Fruit fly (Drosophila melanogaster): ENCODE data around the gene CG14434.
A peak's percentile ranks its signal among the peaks of the same experiment; 100 is the strongest.

Gene CG14434

DNA sequence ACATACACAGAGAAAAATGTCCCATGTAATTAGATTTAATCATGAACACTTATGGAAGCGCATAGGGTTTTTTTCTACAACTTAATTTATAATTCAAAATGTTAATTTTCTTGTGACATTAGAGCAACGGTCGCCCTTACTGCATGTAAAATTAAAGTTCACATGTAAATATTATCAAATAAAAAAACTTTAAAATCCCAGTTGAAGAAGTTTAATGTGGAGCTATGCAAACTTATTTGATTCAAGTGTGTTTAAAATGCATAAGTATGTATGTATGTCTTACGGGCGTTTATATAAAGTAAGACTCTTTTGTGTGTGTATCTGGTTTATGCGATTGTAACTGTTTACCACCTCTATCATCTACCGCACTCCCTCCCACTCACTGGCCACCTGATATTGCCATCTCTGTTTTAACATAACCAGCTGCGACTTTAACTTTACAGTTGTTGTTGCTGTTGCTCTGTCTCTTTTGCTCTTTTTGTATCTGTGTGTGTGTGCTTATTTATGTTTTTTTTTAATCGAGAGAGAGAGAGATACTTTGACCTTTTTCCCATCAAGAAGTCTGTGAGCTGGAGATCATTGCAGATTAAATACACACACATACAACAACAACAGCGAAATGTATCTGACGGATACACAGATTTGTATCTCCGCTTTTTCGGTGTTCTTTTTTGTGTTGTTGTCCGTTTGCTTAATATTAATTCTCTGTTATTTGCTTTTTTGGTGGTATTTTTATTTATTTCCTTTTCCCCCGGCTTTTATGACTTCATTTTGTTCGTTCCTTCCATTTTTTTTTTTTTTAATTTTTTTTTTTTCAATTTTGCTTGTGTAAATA lies 11.4 kb downstream of the CG14434 start (continued):
- TF ChIP-seq CG9437 (GFP tag; optimal IDR thresholded peaks at IDR 0.05) (peak; percentile 91), Mad (GFP tag; optimal IDR thresholded peaks at IDR 0.05) (peak; percentile 75), trem (tag; optimal IDR thresholded peaks at IDR 0.05) (peak; percentile 64), CG1602 (GFP tag; optimal IDR thresholded peaks at IDR 0.05) (peak; percentile 89), CrebB (tag; optimal IDR thresholded peaks at IDR 0.05) (peak; percentile 71), CG31224 (GFP tag; IDR thresholded peaks at IDR 0.05) (peak; percentile 45), CG12942 (GFP tag; optimal IDR thresholded peaks at IDR 0.05) (peak; percentile 74), CG7556 (GFP tag; optimal IDR thresholded peaks at IDR 0.05) (peak; percentile 94), zf30C (GFP tag; optimal IDR thresholded peaks at IDR 0.05) (peak; percentile 81), pnt (GFP tag; optimal IDR thresholded peaks at IDR 0.05) (peak; percentile 81), eve (GFP tag; optimal IDR thresholded peaks at IDR 0.05) (peak in 1 of 2 experiments; percentile 90), unc-4 (GFP tag; IDR thresholded peaks at IDR 0.05; ENCODE audit: partially characterized antibody) (0 out of 2 replicates have a peak, but pooled peaks have one; percentile 27), danr (GFP tag; IDR thresholded peaks at IDR 0.05) (no peak), disco-r (GFP tag; optimal IDR thresholded peaks at IDR 0.05) (peak; percentile 66), Deaf1 (tag; optimal IDR thresholded peaks at IDR 0.05) (peak; percentile 26), Max (GFP tag; optimal IDR thresholded peaks at IDR 0.05) (peak; percentile 70), CG18011 (GFP tag; optimal IDR thresholded peaks at IDR 0.05) (peak; percentile 50), CG17359 (tag; optimal IDR thresholded peaks at IDR 0.05) (peak; percentile 78), CG30403 (GFP tag; optimal IDR thresholded peaks at IDR 0.05) (peak; percentile 94), zfh1 (GFP tag; IDR thresholded peaks at IDR 0.05) (peak; percentile 51; the same call in 2 of the 3 replicates), sob (GFP tag; IDR thresholded peaks at IDR 0.05) (peak; percentile 74), abd-A (tag; optimal IDR thresholded peaks at IDR 0.05) (peak; percentile 93), tna (GFP tag; IDR thresholded peaks at IDR 0.05; ENCODE audit: partially characterized antibody) (no peak), Atf-2 (GFP tag; optimal IDR thresholded peaks at IDR 0.05) (peak; percentile 84), CkIIα-i1 (GFP tag; IDR thresholded peaks at IDR 0.05) (no peak), crol (GFP tag; IDR thresholded peaks at IDR 0.05) (no peak), bbx (GFP tag; IDR thresholded peaks at IDR 0.05; ENCODE audit: partially characterized antibody) (no peak), nom (GFP tag; optimal IDR thresholded peaks at IDR 0.05) (peak; percentile 85), emc (GFP tag; optimal IDR thresholded peaks at IDR 0.05) (no peak), cwo (GFP tag; optimal IDR thresholded peaks at IDR 0.05) (peak; percentile 62), chm (GFP tag; IDR thresholded peaks at IDR 0.05) (peak; percentile 60; the same call in 1 of the 2 replicates), wor (GFP tag; IDR thresholded peaks at IDR 0.05) (peak; percentile 74), Hmr (GFP tag; optimal IDR thresholded peaks at IDR 0.05) (peak; percentile 91), CG10431 (GFP tag; optimal IDR thresholded peaks at IDR 0.05) (peak; percentile 76), Hey (tag; optimal IDR thresholded peaks at IDR 0.05) (no peak), Stat92E (GFP tag; optimal IDR thresholded peaks at IDR 0.05) (no peak), repo (GFP tag; optimal IDR thresholded peaks at IDR 0.05) (no peak), CTCF (GFP tag; optimal IDR thresholded peaks at IDR 0.05) (peak; percentile 52), CG11247 (GFP tag; IDR thresholded peaks at IDR 0.05) (0 out of 2 replicates have a peak, but pooled peaks have one; percentile 6), Hmx (GFP tag; optimal IDR thresholded peaks at IDR 0.05) (peak; percentile 68), CG8765 (GFP tag; IDR thresholded peaks at IDR 0.05) (no peak), Rfx (GFP tag; IDR thresholded peaks at IDR 0.05) (peak; percentile 26; the same call in 1 of the 2 replicates), CG3995 (GFP tag; optimal IDR thresholded peaks at IDR 0.05) (no peak), stwl (tag; optimal IDR thresholded peaks at IDR 0.05) (no peak), CG10543 (GFP tag; optimal IDR thresholded peaks at IDR 0.05) (peak; percentile 81), CG16779 (GFP tag; IDR thresholded peaks at IDR 0.05) (no peak), CG9817 (tag; optimal IDR thresholded peaks at IDR 0.05) (peak; percentile 89), Sry-β (GFP tag; optimal IDR thresholded peaks at IDR 0.05) (peak; percentile 33), Hr51 (GFP tag; optimal IDR thresholded peaks at IDR 0.05) (peak; percentile 82 to 97)
